Worm (Caenorhabditis elegans) whole organism, late embryonic: Measurements from ENCODE around the gene Y73B6BL.37.

Experiments
- ama-1 ChIP-seq: fragments of 150-350 bp; optimal IDR thresholded peaks from 2 replicates; lab custom pipeline; 2014
- madf-2 ChIP-seq: sonication (generic microtip); optimal IDR thresholded peaks from 2 replicates; lab custom pipeline; 2017; ENCODE audit warnings: missing genetic modification characterization, missing compliant biosample characterization
- nhr-11 ChIP-seq: fragments of 150-350 bp; optimal IDR thresholded peaks from 2 replicates; lab custom pipeline; 2014; ENCODE audit warnings: missing biosample characterization, missing genetic modification characterization
- nhr-232 ChIP-seq: sonication (generic microtip); optimal IDR thresholded peaks from 2 replicates; lab custom pipeline; 2016; ENCODE audit warnings: missing genetic modification characterization, missing compliant biosample characterization
- rnt-1 ChIP-seq: sonication (generic microtip); optimal IDR thresholded peaks from 2 replicates; lab custom pipeline; 2016; ENCODE audit warnings: missing genetic modification characterization, missing compliant biosample characterization

- no peak for TF ChIP-seq nhr-232 (tag; lab: Kevin White, UChicago)
- TF ChIP-seq ama-1: no peak
- no peak for TF ChIP-seq rnt-1
- no peak for TF ChIP-seq madf-2 (tag; lab: Kevin White, UChicago)
- no peak for TF ChIP-seq nhr-11 (tag; lab: Kevin White, UChicago)
Measured at ce11 chrIV:6442016-6442618, 45.0 kb upstream of the Y73B6BL.37 start.
